Fruit fly (Drosophila melanogaster) whole organism, embryonic: Measurements from ENCODE around the gene Ctr9.
A peak's percentile ranks its signal among the peaks of the same experiment; 100 is the strongest.

Source experiments
- Awh ChIP-seq: fragments of 200-800 bp; sonication (Bioruptor generic); IDR thresholded peaks from 2 replicates; pipeline ENCODE4, ENCODE4 v1.3.6; 2022; ENCODE audit warnings: missing biosample characterization, missing genetic modification characterization
- BEAF-32 ChIP-seq: fragments of 200-800 bp; sonication (Bioruptor generic); optimal IDR thresholded peaks from 3 replicates; lab custom pipeline; 2017; ENCODE audit warnings: missing biosample characterization, missing genetic modification characterization, mild to moderate bottlenecking, moderate library complexity, missing genetic modification reagents
- CG10274 ChIP-seq: fragments of 200-800 bp; sonication (Bioruptor generic); optimal IDR thresholded peaks from 3 replicates; lab custom pipeline; 2017; ENCODE audit warnings: missing biosample characterization, mild to moderate bottlenecking, missing genetic modification characterization
- CG10979 ChIP-seq: fragments of 200-800 bp; sonication (Bioruptor generic); optimal IDR thresholded peaks from 2 replicates; lab custom pipeline; 2018; ENCODE audit warnings: missing biosample characterization, mild to moderate bottlenecking, missing genetic modification characterization, moderate library complexity
- CG12744 ChIP-seq: fragments of 200-800 bp; sonication (Bioruptor generic); optimal IDR thresholded peaks from 2 replicates; lab custom pipeline; 2016; ENCODE audit warnings: missing biosample characterization, missing genetic modification characterization
- CG13287 ChIP-seq: fragments of 200-800 bp; sonication (Bioruptor generic); IDR thresholded peaks from 2 replicates; pipeline ENCODE4 v1.3.6; 2022; ENCODE audit warnings: missing biosample characterization, missing genetic modification characterization; ENCODE audit not compliant: partially characterized antibody
- CG15696 ChIP-seq: fragments of 200-800 bp; sonication (Bioruptor generic); optimal IDR thresholded peaks from 2 replicates; lab custom pipeline; 2019; ENCODE audit warnings: missing biosample characterization, mild to moderate bottlenecking, missing genetic modification characterization, moderate library complexity
- CG3726 ChIP-seq: fragments of 200-800 bp; sonication (Bioruptor generic); IDR thresholded peaks from 3 replicates; pipeline ENCODE4, ENCODE4 v1.3.6; 2022; ENCODE audit warnings: missing biosample characterization, missing genetic modification characterization
- CG3995 ChIP-seq: fragments of 200-800 bp; sonication (Bioruptor generic); optimal IDR thresholded peaks from 3 replicates; lab custom pipeline; 2016; ENCODE audit warnings: missing biosample characterization, missing genetic modification characterization
- CG5245 ChIP-seq: fragments of 200-800 bp; sonication (Bioruptor generic); optimal IDR thresholded peaks from 3 replicates; lab custom pipeline; 2016; ENCODE audit warnings: missing biosample characterization, missing genetic modification characterization
- CG6689 ChIP-seq: fragments of 200-800 bp; sonication (Bioruptor generic); IDR thresholded peaks from 2 replicates; pipeline ENCODE4 v1.3.6; 2022; ENCODE audit warnings: missing biosample characterization, missing genetic modification characterization
- CG6813 ChIP-seq: fragments of 200-800 bp; sonication (Bioruptor generic); optimal IDR thresholded peaks from 2 replicates; lab custom pipeline; 2017; ENCODE audit warnings: missing biosample characterization, missing genetic modification characterization, mild to moderate bottlenecking, moderate library complexity, missing genetic modification reagents
- CG7745 ChIP-seq: fragments of 200-800 bp; sonication (Bioruptor generic); optimal IDR thresholded peaks from 2 replicates; lab custom pipeline; 2018; ENCODE audit warnings: missing biosample characterization, mild to moderate bottlenecking, missing genetic modification characterization, moderate library complexity
- CG7963 ChIP-seq: fragments of 200-800 bp; sonication (Bioruptor generic); IDR thresholded peaks from 3 replicates; pipeline ENCODE4 v1.3.6; 2022; ENCODE audit warnings: missing biosample characterization, missing genetic modification characterization; ENCODE audit not compliant: partially characterized antibody
- CG8281 ChIP-seq: fragments of 200-800 bp; sonication (Bioruptor generic); optimal IDR thresholded peaks from 2 replicates; lab custom pipeline; 2018; ENCODE audit warnings: missing biosample characterization, mild to moderate bottlenecking, missing genetic modification characterization, moderate library complexity
- CG9437 ChIP-seq: fragments of 200-800 bp; sonication (Bioruptor generic); optimal IDR thresholded peaks from 2 replicates; lab custom pipeline; 2018; ENCODE audit warnings: missing biosample characterization, mild to moderate bottlenecking, missing genetic modification characterization
- CkIIα-i1 ChIP-seq: fragments of 200-800 bp; sonication (Bioruptor generic); IDR thresholded peaks from 2 replicates; pipeline ENCODE4 v1.3.6; 2022; ENCODE audit warnings: missing biosample characterization, missing genetic modification characterization
- D ChIP-seq, 2 experiments: fragments of 200-800 bp in 1 of 2; fragments of >200 bp in 1 of 2; sonication (Bioruptor generic) in 1 of 2; optimal IDR thresholded peaks; 2 replicates in 1 of 2; 3 replicates in 1 of 2; lab custom pipeline; 2017; ENCODE audit warnings: mild to moderate bottlenecking in 1 of 2, missing biosample characterization in 1 of 2, missing genetic modification characterization in 1 of 2, missing genetic modification reagents in 1 of 2
- Elba2 ChIP-seq: fragments of 200-800 bp; sonication (Bioruptor generic); optimal IDR thresholded peaks from 3 replicates; lab custom pipeline; 2016; ENCODE audit warnings: missing biosample characterization, missing genetic modification characterization
- HLH3B ChIP-seq: fragments of 200-800 bp; sonication (Bioruptor generic); IDR thresholded peaks from 2 replicates; pipeline ENCODE4 v1.3.6; 2022; ENCODE audit warnings: missing biosample characterization, missing genetic modification characterization
- HLH4C ChIP-seq: fragments of 200-800 bp; sonication (Bioruptor generic); IDR thresholded peaks from 3 replicates; pipeline ENCODE4 v1.3.6; 2022; ENCODE audit warnings: missing biosample characterization, missing genetic modification characterization; ENCODE audit not compliant: partially characterized antibody
- Hey ChIP-seq: fragments of 200-800 bp; sonication (Bioruptor generic); optimal IDR thresholded peaks from 3 replicates; lab custom pipeline; 2018; ENCODE audit warnings: missing biosample characterization, mild to moderate bottlenecking, missing genetic modification characterization
- Lhr ChIP-seq: fragments of 200-800 bp; sonication (Bioruptor generic); optimal IDR thresholded peaks from 3 replicates; lab custom pipeline; 2017; ENCODE audit warnings: mild to moderate bottlenecking, missing biosample characterization, missing genetic modification reagents, missing genetic modification characterization
- Mes4 ChIP-seq: fragments of 200-800 bp; sonication (Bioruptor generic); optimal IDR thresholded peaks from 2 replicates; lab custom pipeline; 2016; ENCODE audit warnings: missing biosample characterization, missing genetic modification characterization
- Mrtf ChIP-seq: fragments of 200-800 bp; sonication (Bioruptor generic); IDR thresholded peaks from 3 replicates; pipeline ENCODE4 v1.3.6; 2022; ENCODE audit warnings: missing biosample characterization, missing genetic modification characterization
- Myb ChIP-seq: fragments of 200-800 bp; sonication (Bioruptor generic); optimal IDR thresholded peaks from 2 replicates; lab custom pipeline; 2016; ENCODE audit warnings: missing biosample characterization, missing genetic modification characterization
- NK7.1 ChIP-seq: fragments of 200-800 bp; sonication (Bioruptor generic); optimal IDR thresholded peaks from 3 replicates; lab custom pipeline; 2016; ENCODE audit warnings: missing biosample characterization, missing genetic modification characterization
- Opbp ChIP-seq: fragments of 200-800 bp; sonication (Bioruptor generic); IDR thresholded peaks from 3 replicates; pipeline ENCODE4 v1.3.6; 2022; ENCODE audit warnings: missing biosample characterization, missing genetic modification characterization; ENCODE audit not compliant: partially characterized antibody
- abd-A ChIP-seq: fragments of 200-800 bp; sonication (Bioruptor generic); optimal IDR thresholded peaks from 3 replicates; lab custom pipeline; 2019; ENCODE audit warnings: missing biosample characterization, mild to moderate bottlenecking, missing genetic modification characterization, moderate library complexity
- bsh ChIP-seq, 2 experiments: fragments of 200-800 bp; sonication (Bioruptor generic); optimal IDR thresholded peaks; 2 replicates each; lab custom pipeline; 2017 to 2018; ENCODE audit warnings: mild to moderate bottlenecking in 2 of 2, missing biosample characterization in 2 of 2, missing genetic modification characterization in 2 of 2, moderate library complexity in 1 of 2
- chinmo ChIP-seq: fragments of 200-800 bp; sonication (Bioruptor generic); IDR thresholded peaks from 4 replicates; pipeline ENCODE4 v1.3.6; 2022; ENCODE audit warnings: missing biosample characterization, missing genetic modification characterization; ENCODE audit not compliant: partially characterized antibody
- dysf ChIP-seq: fragments of 200-800 bp; sonication (Bioruptor generic); IDR thresholded peaks from 3 replicates; pipeline ENCODE4 v1.3.6; 2022; ENCODE audit warnings: missing biosample characterization, missing genetic modification characterization
- gce ChIP-seq: fragments of 200-800 bp; sonication (Bioruptor generic); IDR thresholded peaks from 3 replicates; pipeline ENCODE4 v1.3.6; 2022; ENCODE audit warnings: missing biosample characterization, missing genetic modification characterization
- gem ChIP-seq: fragments of 200-800 bp; sonication (Bioruptor generic); optimal IDR thresholded peaks from 2 replicates; lab custom pipeline; 2019; ENCODE audit warnings: missing biosample characterization, mild to moderate bottlenecking, missing genetic modification characterization, moderate library complexity
- gt ChIP-seq: fragments of 200-800 bp; sonication (Bioruptor generic); IDR thresholded peaks from 2 replicates; pipeline ENCODE4 v1.3.6; 2022; ENCODE audit warnings: missing biosample characterization, missing genetic modification characterization
- knrl ChIP-seq: fragments of 200-800 bp; sonication (Bioruptor generic); IDR thresholded peaks from 3 replicates; pipeline ENCODE4 v1.3.6; 2022; ENCODE audit warnings: missing biosample characterization, missing genetic modification characterization; ENCODE audit not compliant: partially characterized antibody
- lmd ChIP-seq: fragments of 200-800 bp; sonication (Bioruptor generic); IDR thresholded peaks from 2 replicates; pipeline ENCODE4 v1.3.6; 2022; ENCODE audit warnings: missing biosample characterization, missing genetic modification characterization
- luna ChIP-seq: fragments of 200-800 bp; sonication (Bioruptor generic); optimal IDR thresholded peaks from 2 replicates; lab custom pipeline; 2016; ENCODE audit warnings: missing biosample characterization, missing genetic modification characterization
- pan ChIP-seq, 4 experiments: fragments of >200 bp in 3 of 4; fragments of 200-800 bp in 1 of 4; sonication (Bioruptor generic) in 1 of 4; optimal IDR thresholded peaks in 3 of 4; IDR thresholded peaks in 1 of 4; 2 replicates each; pipeline versions ENCODE4 v1.3.6 to Lab custom; 2017 to 2022; ENCODE audit warnings: missing biosample characterization in 2 of 4, missing genetic modification characterization in 2 of 4, mixed read lengths in 1 of 4
- pita ChIP-seq: fragments of 200-800 bp; sonication (Bioruptor generic); optimal IDR thresholded peaks from 2 replicates; lab custom pipeline; 2017; ENCODE audit warnings: missing biosample characterization, mild to moderate bottlenecking, missing genetic modification characterization
- repo ChIP-seq: fragments of 200-800 bp; sonication (Bioruptor generic); optimal IDR thresholded peaks from 2 replicates; lab custom pipeline; 2016; ENCODE audit warnings: missing biosample characterization, missing genetic modification characterization
- salm ChIP-seq: fragments of 200-800 bp; sonication (Bioruptor generic); optimal IDR thresholded peaks from 2 replicates; lab custom pipeline; 2018; ENCODE audit warnings: missing biosample characterization, mild to moderate bottlenecking, missing genetic modification characterization
- sd ChIP-seq: fragments of 200-800 bp; sonication (Bioruptor generic); optimal IDR thresholded peaks from 3 replicates; lab custom pipeline; 2018; ENCODE audit warnings: missing biosample characterization, mild to moderate bottlenecking, missing genetic modification characterization, moderate library complexity
- ssp ChIP-seq: fragments of 200-800 bp; sonication (Bioruptor generic); IDR thresholded peaks from 2 replicates; pipeline ENCODE4 v1.3.6; 2022; ENCODE audit warnings: missing biosample characterization, missing genetic modification characterization
- tap ChIP-seq: fragments of 200-800 bp; optimal IDR thresholded peaks from 3 replicates; lab custom pipeline; 2019; ENCODE audit warnings: missing biosample characterization, mild to moderate bottlenecking, missing genetic modification characterization, moderate library complexity
- tna ChIP-seq: fragments of 200-800 bp; sonication (Bioruptor generic); IDR thresholded peaks from 2 replicates; pipeline ENCODE4 v1.3.6; 2022; ENCODE audit warnings: missing biosample characterization, missing genetic modification characterization; ENCODE audit not compliant: partially characterized antibody
- unc-4 ChIP-seq: fragments of 200-800 bp; sonication (Bioruptor generic); IDR thresholded peaks from 2 replicates; pipeline ENCODE4 v1.3.6; 2022; ENCODE audit warnings: missing biosample characterization, missing genetic modification characterization; ENCODE audit not compliant: partially characterized antibody
- zf30C ChIP-seq: fragments of 200-800 bp; sonication (Bioruptor generic); optimal IDR thresholded peaks from 3 replicates; lab custom pipeline; 2018; ENCODE audit warnings: missing biosample characterization, mild to moderate bottlenecking, missing genetic modification characterization
- zfh1 ChIP-seq: fragments of 200-800 bp; sonication (Bioruptor generic); IDR thresholded peaks from 3 replicates; pipeline ENCODE4 v1.3.6; 2022; ENCODE audit warnings: missing biosample characterization, missing genetic modification characterization

Gene Ctr9

DNA sequence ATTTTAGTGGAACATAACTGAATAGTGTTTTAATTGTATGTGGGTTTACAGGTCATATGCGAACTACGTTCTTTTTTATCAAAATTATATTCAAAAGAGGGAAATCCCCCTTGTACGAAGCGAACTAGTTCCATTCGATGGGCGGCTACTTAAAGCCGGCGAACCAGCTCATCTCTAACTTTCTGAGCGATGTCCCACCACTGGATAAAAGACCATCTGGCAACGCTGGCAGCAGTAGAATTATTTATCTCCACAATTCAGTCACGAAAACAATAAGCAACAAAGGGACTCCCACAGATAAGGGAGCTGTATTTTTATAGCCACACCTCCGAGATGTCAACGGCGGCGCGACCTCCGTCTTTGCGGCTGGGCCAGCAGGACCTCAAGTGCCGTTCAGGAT lies 11.3 kb upstream of the Ctr9 start, which contains the start of gene Rabex-5 (continued):
- TF ChIP-seq salm (tag; lab: Kevin White, UChicago), result no peak
- TF ChIP-seq gt (GFP tag; lab: Robert Waterston, UW), result no peak
- no peak for TF ChIP-seq Hey (tag; lab: Kevin White, UChicago)
- no peak for TF ChIP-seq CG9437 (GFP tag; lab: Kevin White, UChicago)
- TF ChIP-seq abd-A, result no peak
- no peak for TF ChIP-seq sd (tag; lab: Kevin White, UChicago)
- TF ChIP-seq CG6689 (GFP tag; lab: Robert Waterston, UW), result no peak
- peak; percentile 9 for TF ChIP-seq NK7.1 (GFP tag; lab: Kevin White, UChicago)
- TF ChIP-seq Awh (GFP tag; lab: Robert Waterston, UW), result no peak
- TF ChIP-seq Lhr (GFP tag; lab: Kevin White, UChicago), result peak; percentile 94
- TF ChIP-seq D (optimal IDR thresholded peaks at IDR 0.05; lab: Kevin White, UChicago), result no peak
- TF ChIP-seq D (GFP tag; optimal IDR thresholded peaks at IDR 0.05; lab: Kevin White, UChicago), result no peak
- no peak for TF ChIP-seq CG7745 (tag; lab: Kevin White, UChicago)
- no peak for TF ChIP-seq CG6813 (GFP tag; lab: Kevin White, UChicago)
- TF ChIP-seq CG10274 (GFP tag; lab: Kevin White, UChicago), result no peak
- TF ChIP-seq CG12744 (GFP tag; lab: Kevin White, UChicago), result no peak
- TF ChIP-seq unc-4 (GFP tag; lab: Robert Waterston, UW), result peak; percentile 85
- no peak for TF ChIP-seq gem (tag; lab: Kevin White, UChicago)
- TF ChIP-seq pita (GFP tag; lab: Kevin White, UChicago), result no peak
- TF ChIP-seq HLH4C, result peak; percentile 73
- no peak for TF ChIP-seq Mes4
- TF ChIP-seq luna (GFP tag; lab: Kevin White, UChicago), result no peak
- TF ChIP-seq Myb (GFP tag; lab: Kevin White, UChicago), result peak; percentile 46
- no peak for TF ChIP-seq CG15696
- no peak for TF ChIP-seq gce (GFP tag; lab: Robert Waterston, UW)
- TF ChIP-seq CG8281 (tag; lab: Kevin White, UChicago), result no peak
- no peak for TF ChIP-seq ssp (GFP tag; lab: Robert Waterston, UW)
- no peak for TF ChIP-seq CG5245 (GFP tag; lab: Kevin White, UChicago)
- TF ChIP-seq dysf (GFP tag; lab: Robert Waterston, UW), result no peak
- TF ChIP-seq CG13287 (GFP tag; lab: Robert Waterston, UW), result peak; percentile 87
- TF ChIP-seq CG3726 (GFP tag; lab: Robert Waterston, UW), result no peak
- TF ChIP-seq lmd (GFP tag; lab: Robert Waterston, UW), result peak; percentile 15; the same call in 1 of the 2 replicates
- peak; percentile 61 for TF ChIP-seq CG3995
- TF ChIP-seq zf30C, result no peak
- TF ChIP-seq CG7963 (GFP tag; lab: Robert Waterston, UW), result peak; percentile 62; the same call in 2 of the 3 replicates
- TF ChIP-seq Mrtf, result no peak
- TF ChIP-seq tna, result peak; percentile 74
- TF ChIP-seq Opbp (GFP tag; lab: Robert Waterston, UW), result peak; percentile 89
- TF ChIP-seq BEAF-32 (GFP tag; lab: Kevin White, UChicago), result peak; percentile 89
- peak; percentile 88 for TF ChIP-seq knrl (GFP tag; lab: Robert Waterston, UW)
- no peak for TF ChIP-seq bsh (GFP tag; optimal IDR thresholded peaks at IDR 0.05; lab: Kevin White, UChicago)
- TF ChIP-seq zfh1 (GFP tag; lab: Robert Waterston, UW), result peak; percentile 55; the same call in 1 of the 3 replicates
- no peak for TF ChIP-seq Elba2
- no peak for TF ChIP-seq tap (tag; lab: Kevin White, UChicago)
- TF ChIP-seq CkIIα-i1 (GFP tag; lab: Robert Waterston, UW), result no peak
- TF ChIP-seq HLH3B (GFP tag; lab: Robert Waterston, UW), result 0 out of 2 replicates have a peak, but pooled peaks have one; percentile 22
- TF ChIP-seq repo, result no peak
- peak; percentile 9 for TF ChIP-seq CG10979 (tag; lab: Kevin White, UChicago)
- TF ChIP-seq chinmo (GFP tag; lab: Robert Waterston, UW), result 0 out of 4 replicates have a peak, but pooled peaks have one; percentile 15
- no peak for TF ChIP-seq pan (optimal IDR thresholded peaks at IDR 0.05; lab: Kevin White, UChicago)
- TF ChIP-seq pan (GFP tag; optimal IDR thresholded peaks at IDR 0.05 in 1 of 2, IDR thresholded peaks at IDR 0.05 in 1 of 2), result peak in 1 of 2 experiments; percentile 37
